Fruit fly (Drosophila melanogaster) whole organism, embryonic: Measurements from ENCODE around the gene CG33230.
A peak's percentile ranks its signal among the peaks of the same experiment; 100 is the strongest.

ENCODE experiments used
- Asciz ChIP-seq: fragments of 200-800 bp; sonication (Bioruptor generic); optimal IDR thresholded peaks from 2 replicates; lab custom pipeline; 2017; ENCODE audit warnings: missing biosample characterization, mild to moderate bottlenecking, missing genetic modification characterization, missing genetic modification reagents
- CG11560 ChIP-seq: fragments of 200-800 bp; sonication (Bioruptor generic); IDR thresholded peaks from 3 replicates; pipeline ENCODE4 v1.3.6; 2022; ENCODE audit warnings: missing biosample characterization, missing genetic modification characterization
- CG13894 ChIP-seq: fragments of 200-800 bp; sonication (Bioruptor generic); optimal IDR thresholded peaks from 3 replicates; lab custom pipeline; 2018; ENCODE audit warnings: missing biosample characterization, mild to moderate bottlenecking, missing genetic modification characterization, moderate library complexity
- CG14441 ChIP-seq: fragments of 200-800 bp; sonication (Bioruptor generic); IDR thresholded peaks from 2 replicates; pipeline ENCODE4 v1.3.6; 2022; ENCODE audit warnings: missing biosample characterization, missing genetic modification characterization
- CG14710 ChIP-seq: fragments of 200-800 bp; sonication (Bioruptor generic); optimal IDR thresholded peaks from 3 replicates; lab custom pipeline; 2019; ENCODE audit warnings: missing biosample characterization, mild to moderate bottlenecking, missing genetic modification characterization, moderate library complexity
- CG15601 ChIP-seq: fragments of 200-800 bp; sonication (Bioruptor generic); optimal IDR thresholded peaks from 3 replicates; lab custom pipeline; 2019; ENCODE audit warnings: missing biosample characterization, mild to moderate bottlenecking, missing genetic modification characterization, moderate library complexity
- CG1602 ChIP-seq: fragments of 200-800 bp; sonication (Bioruptor generic); optimal IDR thresholded peaks from 3 replicates; lab custom pipeline; 2016; ENCODE audit warnings: missing biosample characterization, missing genetic modification characterization
- CG17568 ChIP-seq: fragments of 200-800 bp; sonication (Bioruptor generic); optimal IDR thresholded peaks from 2 replicates; lab custom pipeline; 2018; ENCODE audit warnings: missing biosample characterization, mild to moderate bottlenecking, missing genetic modification characterization, moderate library complexity
- CG17802 ChIP-seq: fragments of 200-800 bp; sonication (Bioruptor generic); optimal IDR thresholded peaks from 2 replicates; lab custom pipeline; 2018; ENCODE audit warnings: missing biosample characterization, mild to moderate bottlenecking, missing genetic modification characterization, moderate library complexity
- CG32532 ChIP-seq: fragments of 200-800 bp; sonication (Bioruptor generic); IDR thresholded peaks from 2 replicates; pipeline ENCODE4 v1.3.6; 2022; ENCODE audit warnings: missing biosample characterization, missing genetic modification characterization
- CG33213 ChIP-seq: fragments of 200-800 bp; sonication (Bioruptor generic); optimal IDR thresholded peaks from 3 replicates; lab custom pipeline; 2016; ENCODE audit warnings: missing biosample characterization, missing genetic modification characterization
- CG33557 ChIP-seq: fragments of 200-800 bp; sonication (Bioruptor generic); optimal IDR thresholded peaks from 2 replicates; lab custom pipeline; 2019; ENCODE audit warnings: missing biosample characterization, mild to moderate bottlenecking, missing genetic modification characterization, moderate library complexity
- CG4360 ChIP-seq: fragments of 200-800 bp; sonication (Bioruptor generic); IDR thresholded peaks from 2 replicates; pipeline ENCODE4 v1.3.6; 2022; ENCODE audit warnings: missing biosample characterization, missing genetic modification characterization
- CG4854 ChIP-seq: fragments of 200-800 bp; sonication (Bioruptor generic); optimal IDR thresholded peaks from 2 replicates; lab custom pipeline; 2016; ENCODE audit warnings: missing biosample characterization, missing genetic modification characterization, inconsistent platforms
- CG5245 ChIP-seq: fragments of 200-800 bp; sonication (Bioruptor generic); optimal IDR thresholded peaks from 3 replicates; lab custom pipeline; 2016; ENCODE audit warnings: missing biosample characterization, missing genetic modification characterization
- CG6175 ChIP-seq: fragments of 200-800 bp; sonication (Bioruptor generic); IDR thresholded peaks from 3 replicates; pipeline ENCODE4 v1.3.6; 2022; ENCODE audit warnings: missing biosample characterization, missing genetic modification characterization
- CG6254 ChIP-seq: fragments of 200-800 bp; sonication (Bioruptor generic); optimal IDR thresholded peaks from 3 replicates; lab custom pipeline; 2017; ENCODE audit warnings: mild to moderate bottlenecking, missing biosample characterization, missing genetic modification reagents, missing genetic modification characterization
- CG8388 ChIP-seq: fragments of 200-800 bp; sonication (Bioruptor generic); optimal IDR thresholded peaks from 2 replicates; lab custom pipeline; 2019; ENCODE audit warnings: missing biosample characterization, mild to moderate bottlenecking, missing genetic modification characterization, moderate library complexity
- CG8765 ChIP-seq: fragments of 200-800 bp; sonication (Bioruptor generic); IDR thresholded peaks from 2 replicates; pipeline ENCODE4 v1.3.6; 2022; ENCODE audit warnings: missing biosample characterization, missing genetic modification characterization
- CTCF ChIP-seq: fragments of 200-800 bp; sonication (Bioruptor generic); optimal IDR thresholded peaks from 2 replicates; lab custom pipeline; 2017; ENCODE audit warnings: missing biosample characterization, mild to moderate bottlenecking, missing genetic modification characterization, moderate library complexity
- D ChIP-seq, 2 experiments: fragments of 200-800 bp in 1 of 2; fragments of >200 bp in 1 of 2; sonication (Bioruptor generic) in 1 of 2; optimal IDR thresholded peaks; 2 replicates in 1 of 2; 3 replicates in 1 of 2; lab custom pipeline; 2017; ENCODE audit warnings: mild to moderate bottlenecking in 1 of 2, missing biosample characterization in 1 of 2, missing genetic modification characterization in 1 of 2, missing genetic modification reagents in 1 of 2
- Doc3 ChIP-seq: fragments of 200-800 bp; sonication (Bioruptor generic); IDR thresholded peaks from 3 replicates; pipeline ENCODE4 v1.3.6; 2022; ENCODE audit warnings: missing biosample characterization, missing genetic modification characterization; ENCODE audit not compliant: partially characterized antibody
- Ets97D ChIP-seq: fragments of 200-800 bp; sonication (Bioruptor generic); optimal IDR thresholded peaks from 3 replicates; lab custom pipeline; 2016; ENCODE audit warnings: missing biosample characterization, missing genetic modification characterization
- Hand ChIP-seq: fragments of 200-800 bp; sonication (Bioruptor generic); optimal IDR thresholded peaks from 2 replicates; lab custom pipeline; 2017; ENCODE audit warnings: mild to moderate bottlenecking, missing biosample characterization, missing genetic modification reagents, missing genetic modification characterization
- Jarid2 ChIP-seq: fragments of 200-800 bp; sonication (Bioruptor generic); optimal IDR thresholded peaks from 3 replicates; lab custom pipeline; 2017; ENCODE audit warnings: mild to moderate bottlenecking, missing biosample characterization, missing genetic modification reagents, missing genetic modification characterization
- Lpt ChIP-seq: fragments of >200 bp; optimal IDR thresholded peaks from 2 replicates; lab custom pipeline; 2018; ENCODE audit warnings: missing biosample characterization, missing genetic modification characterization
- Mad ChIP-seq: fragments of 200-800 bp; sonication (Bioruptor generic); optimal IDR thresholded peaks from 2 replicates; lab custom pipeline; 2016; ENCODE audit warnings: missing biosample characterization, missing genetic modification characterization
- Meics ChIP-seq: fragments of 200-800 bp; sonication (Bioruptor generic); optimal IDR thresholded peaks from 2 replicates; lab custom pipeline; 2017; ENCODE audit warnings: missing biosample characterization, mild to moderate bottlenecking, missing genetic modification characterization
- NC2α ChIP-seq: fragments of 200-800 bp; sonication (Bioruptor generic); optimal IDR thresholded peaks from 2 replicates; lab custom pipeline; 2016; ENCODE audit warnings: missing biosample characterization, missing genetic modification characterization
- Nf-YB ChIP-seq: fragments of 200-800 bp; sonication (Bioruptor generic); optimal IDR thresholded peaks from 3 replicates; lab custom pipeline; 2019; ENCODE audit warnings: missing biosample characterization, mild to moderate bottlenecking, missing genetic modification characterization, moderate library complexity
- Sox102F ChIP-seq: fragments of 200-800 bp; sonication (Bioruptor generic); optimal IDR thresholded peaks from 2 replicates; lab custom pipeline; 2018; ENCODE audit warnings: missing biosample characterization, mild to moderate bottlenecking, missing genetic modification characterization, moderate library complexity
- Sry-δ ChIP-seq: fragments of 200-800 bp; sonication (Bioruptor generic); optimal IDR thresholded peaks from 2 replicates; lab custom pipeline; 2016; ENCODE audit warnings: missing biosample characterization, missing genetic modification characterization
- Tbp ChIP-seq: fragments of >200 bp; optimal IDR thresholded peaks from 2 replicates; lab custom pipeline; 2018; ENCODE audit warnings: missing biosample characterization, missing genetic modification characterization
- ac ChIP-seq: fragments of 200-800 bp; sonication (Bioruptor generic); optimal IDR thresholded peaks from 3 replicates; lab custom pipeline; 2017; ENCODE audit warnings: missing biosample characterization, mild to moderate bottlenecking, missing genetic modification characterization
- br ChIP-seq: fragments of >200 bp; optimal IDR thresholded peaks from 2 replicates; lab custom pipeline; 2017
- caup ChIP-seq: fragments of 200-800 bp; sonication (Bioruptor generic); optimal IDR thresholded peaks from 3 replicates; lab custom pipeline; 2017; ENCODE audit warnings: missing biosample characterization, mild to moderate bottlenecking, missing genetic modification characterization, moderate library complexity; ENCODE audit not compliant: severe bottlenecking
- crc ChIP-seq: fragments of 200-800 bp; sonication (Bioruptor generic); optimal IDR thresholded peaks from 2 replicates; lab custom pipeline; 2016; ENCODE audit warnings: missing biosample characterization, missing genetic modification characterization
- dpn ChIP-seq, 2 experiments: fragments of 200-800 bp; sonication (Bioruptor generic); optimal IDR thresholded peaks; 3 replicates each; lab custom pipeline; 2016; ENCODE audit warnings: missing biosample characterization in 2 of 2, missing genetic modification characterization in 2 of 2
- ems ChIP-seq: fragments of 200-800 bp; sonication (Bioruptor generic); optimal IDR thresholded peaks from 3 replicates; lab custom pipeline; 2016; ENCODE audit warnings: missing biosample characterization, missing genetic modification characterization
- eyg ChIP-seq: fragments of 200-800 bp; sonication (Bioruptor generic); optimal IDR thresholded peaks from 3 replicates; lab custom pipeline; 2016; ENCODE audit warnings: missing biosample characterization, missing genetic modification characterization
- fd64A ChIP-seq: fragments of 200-800 bp; sonication (Bioruptor generic); optimal IDR thresholded peaks from 3 replicates; lab custom pipeline; 2018; ENCODE audit warnings: missing biosample characterization, mild to moderate bottlenecking, missing genetic modification characterization
- grau ChIP-seq: fragments of 200-800 bp; optimal IDR thresholded peaks from 3 replicates; lab custom pipeline; 2019; ENCODE audit warnings: missing biosample characterization, mild to moderate bottlenecking, missing genetic modification characterization, moderate library complexity
- grn ChIP-seq: fragments of 200-800 bp; sonication (Bioruptor generic); optimal IDR thresholded peaks from 3 replicates; lab custom pipeline; 2017; ENCODE audit warnings: missing biosample characterization, missing genetic modification characterization
- her ChIP-seq: fragments of 200-800 bp; sonication (Bioruptor generic); optimal IDR thresholded peaks from 2 replicates; lab custom pipeline; 2016; ENCODE audit warnings: missing biosample characterization, missing genetic modification characterization
- ken ChIP-seq: fragments of 200-800 bp; sonication (Bioruptor generic); IDR thresholded peaks from 3 replicates; pipeline ENCODE4 v1.3.6; 2022; ENCODE audit warnings: missing biosample characterization, missing genetic modification characterization
- lov ChIP-seq, 2 experiments: fragments of 200-800 bp in 1 of 2; fragments of >200 bp in 1 of 2; sonication (Bioruptor generic) in 1 of 2; IDR thresholded peaks in 1 of 2; optimal IDR thresholded peaks in 1 of 2; 2 replicates in 1 of 2; 3 replicates in 1 of 2; pipeline versions ENCODE4 v1.3.6 to Lab custom; 2017 to 2022; ENCODE audit warnings: missing biosample characterization in 1 of 2, missing genetic modification characterization in 1 of 2
- nom ChIP-seq: fragments of 200-800 bp; sonication (Bioruptor generic); optimal IDR thresholded peaks from 2 replicates; lab custom pipeline; 2017; ENCODE audit warnings: missing biosample characterization, missing genetic modification characterization, mild to moderate bottlenecking, moderate library complexity, missing genetic modification reagents
- schlank ChIP-seq: fragments of 200-800 bp; sonication (Bioruptor generic); optimal IDR thresholded peaks from 2 replicates; lab custom pipeline; 2018; ENCODE audit warnings: missing biosample characterization, mild to moderate bottlenecking, missing genetic modification characterization
- tna ChIP-seq: fragments of 200-800 bp; sonication (Bioruptor generic); IDR thresholded peaks from 2 replicates; pipeline ENCODE4 v1.3.6; 2022; ENCODE audit warnings: missing biosample characterization, missing genetic modification characterization; ENCODE audit not compliant: partially characterized antibody
- ttk ChIP-seq: fragments of 200-800 bp; sonication (Bioruptor generic); IDR thresholded peaks from 2 replicates; pipeline ENCODE4 v2.1.2; 2022; ENCODE audit warnings: missing biosample characterization, missing genetic modification characterization

Gene CG33230

DNA sequence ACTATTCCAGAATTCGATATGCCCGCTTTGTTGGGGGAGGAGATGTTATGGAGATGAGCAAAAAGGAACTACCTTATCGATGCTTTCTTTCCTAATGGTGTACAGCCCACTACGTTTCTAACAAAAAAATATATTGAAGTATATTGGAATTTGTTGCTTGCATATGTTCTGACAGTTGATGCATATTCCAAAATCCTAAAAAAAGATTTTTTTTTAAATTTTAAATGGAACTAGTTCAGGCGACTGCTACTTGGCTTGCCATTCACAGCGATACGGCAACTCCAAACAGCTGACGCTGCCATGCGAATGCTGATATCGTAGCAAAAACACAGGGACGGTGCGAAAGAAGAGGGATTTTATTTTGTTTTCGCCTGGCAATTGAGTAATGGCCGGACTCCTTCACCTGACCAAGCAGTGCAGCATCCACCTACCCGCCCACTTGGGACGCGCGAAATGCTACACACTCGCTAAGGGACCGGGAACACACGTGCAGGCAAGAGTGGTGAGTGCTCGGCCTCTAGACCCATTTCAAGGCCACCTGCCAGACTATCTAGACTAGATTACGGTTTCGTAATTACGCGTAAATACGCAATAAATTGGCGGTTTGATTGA lies at the start of gene CG33230, which contains the start of the genes CG13926 and ABCB7 (continued):
- TF ChIP-seq fd64A (GFP tag; lab: Kevin White, UChicago) (no peak), Hand (GFP tag; lab: Kevin White, UChicago) (no peak), br (lab: Kevin White, UChicago) (no peak), dpn (GFP tag; optimal IDR thresholded peaks at IDR 0.05; lab: Kevin White, UChicago) (peak; percentile 6 to 23), CG4360 (GFP tag; lab: Robert Waterston, UW) (no peak), CG32532 (GFP tag; lab: Robert Waterston, UW) (no peak; the same call in 1 of the 2 replicates), crc (GFP tag; lab: Kevin White, UChicago) (no peak), CG17802 (tag; lab: Kevin White, UChicago) (no peak), her (GFP tag; lab: Kevin White, UChicago) (no peak), ac (GFP tag; lab: Kevin White, UChicago) (no peak), Meics (GFP tag; lab: Kevin White, UChicago) (peak; percentile 45), Asciz (GFP tag; lab: Kevin White, UChicago) (no peak), ems (GFP tag; lab: Kevin White, UChicago) (no peak), CG13894 (tag; lab: Kevin White, UChicago) (no peak), caup (GFP tag; lab: Kevin White, UChicago) (no peak), CG4854 (GFP tag; lab: Kevin White, UChicago) (no peak), CG6175 (GFP tag; lab: Robert Waterston, UW) (no peak), CG8388 (GFP tag; lab: Kevin White, UChicago) (no peak), CG8765 (GFP tag; lab: Robert Waterston, UW) (no peak), Tbp (GFP tag; lab: Kevin White, UChicago) (no peak), Jarid2 (GFP tag; lab: Kevin White, UChicago) (no peak), CG6254 (GFP tag; lab: Kevin White, UChicago) (no peak), tna (GFP tag; lab: Robert Waterston, UW) (no peak), Ets97D (GFP tag; lab: Kevin White, UChicago) (peak; percentile 1), CG11560 (tag; lab: Robert Waterston, UW) (no peak), Sry-δ (peak; percentile 43), Mad (peak; percentile 9), Lpt (no peak), Nf-YB (GFP tag; lab: Kevin White, UChicago) (no peak), CG15601 (tag; lab: Kevin White, UChicago) (no peak), grn (GFP tag; lab: Kevin White, UChicago) (no peak), nom (no peak), ken (GFP tag; lab: Robert Waterston, UW) (no peak), CG33557 (no peak), CG14710 (tag; lab: Kevin White, UChicago) (peak; percentile 55), D (optimal IDR thresholded peaks at IDR 0.05; lab: Kevin White, UChicago) (no peak), D (GFP tag; optimal IDR thresholded peaks at IDR 0.05; lab: Kevin White, UChicago) (no peak), CG1602 (GFP tag; lab: Kevin White, UChicago) (no peak), CTCF (no peak), ttk (no peak), CG17568 (GFP tag; lab: Kevin White, UChicago) (no peak), CG5245 (GFP tag; lab: Kevin White, UChicago) (peak; percentile 14), Sox102F (GFP tag; lab: Kevin White, UChicago) (no peak), NC2α (GFP tag; lab: Kevin White, UChicago) (no peak), CG14441 (GFP tag; lab: Robert Waterston, UW) (no peak), eyg (GFP tag; lab: Kevin White, UChicago) (no peak), CG33213 (GFP tag; lab: Kevin White, UChicago) (no peak), grau (peak; percentile 37), schlank (no peak), Doc3 (GFP tag; lab: Robert Waterston, UW) (0 out of 3 replicates have a peak, but pooled peaks have one; percentile 39), lov (optimal IDR thresholded peaks at IDR 0.05; lab: Kevin White, UChicago) (no peak), lov (GFP tag; IDR thresholded peaks at IDR 0.05; lab: Robert Waterston, UW) (no peak)
